Worm (Caenorhabditis elegans): ENCODE results near the gene tbc-6.

DNA sequence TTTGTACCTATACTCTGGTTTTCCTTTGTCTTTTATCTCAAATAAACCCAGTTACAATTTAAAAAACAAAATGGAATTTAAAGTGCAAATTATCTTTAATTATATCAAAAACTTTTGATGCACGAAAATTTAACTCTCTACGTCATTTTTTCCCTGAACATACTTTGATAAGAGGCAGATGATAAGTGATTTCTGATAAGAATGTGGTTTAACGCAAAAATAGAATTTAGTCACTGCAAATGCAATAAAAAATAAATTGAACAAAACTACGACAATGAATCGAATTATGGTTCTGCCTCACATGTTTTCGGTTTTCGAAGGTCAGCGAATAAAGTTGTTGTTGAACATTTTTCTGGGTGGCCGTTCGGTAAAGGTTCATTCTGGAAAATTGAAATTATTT is 26.1 kb upstream of the tbc-6 start:
- TF ChIP-seq flt-1 (GFP tag; IDR thresholded peaks at IDR 0.05): no peak
- no peak for TF ChIP-seq tab-1 (GFP tag; IDR thresholded peaks at IDR 0.05)
- no peak for TF ChIP-seq ref-1 (GFP tag; conservative IDR thresholded peaks at IDR 0.05)
- TF ChIP-seq ztf-23 (GFP tag; IDR thresholded peaks at IDR 0.05): no peak
- TF ChIP-seq T22C8.4 (GFP tag; IDR thresholded peaks at IDR 0.05): no peak

Data from whole organism, midembryonic.